Fruit fly (Drosophila melanogaster) whole organism, embryonic: ENCODE measurements around the gene CG4041.
A peak's percentile ranks its signal among the peaks of the same experiment; 100 is the strongest.

Experiments
- CG10366 ChIP-seq: fragments of 200-800 bp; sonication (Bioruptor generic); IDR thresholded peaks from 2 replicates; pipeline ENCODE4 v1.3.6; 2022; ENCODE audit warnings: missing biosample characterization, missing genetic modification characterization
- CG11504 ChIP-seq: fragments of 200-800 bp; sonication (Bioruptor generic); optimal IDR thresholded peaks from 3 replicates; lab custom pipeline; 2019; ENCODE audit warnings: missing biosample characterization, mild to moderate bottlenecking, missing genetic modification characterization, moderate library complexity
- CG1233 ChIP-seq: fragments of 200-800 bp; sonication (Bioruptor generic); optimal IDR thresholded peaks from 4 replicates; lab custom pipeline; 2018; ENCODE audit warnings: missing biosample characterization, mild to moderate bottlenecking, missing genetic modification characterization
- CG13296 ChIP-seq: fragments of 200-800 bp; sonication (Bioruptor generic); optimal IDR thresholded peaks from 3 replicates; lab custom pipeline; 2018; ENCODE audit warnings: missing biosample characterization, mild to moderate bottlenecking, missing genetic modification characterization
- CG18764 ChIP-seq: fragments of 200-800 bp; sonication (Bioruptor generic); optimal IDR thresholded peaks from 3 replicates; lab custom pipeline; 2016; ENCODE audit warnings: missing biosample characterization, missing genetic modification characterization
- CG2678 ChIP-seq: fragments of 200-800 bp; sonication (Bioruptor generic); optimal IDR thresholded peaks from 3 replicates; lab custom pipeline; 2019; ENCODE audit warnings: missing biosample characterization, mild to moderate bottlenecking, missing genetic modification characterization, moderate library complexity
- CG3065 ChIP-seq: fragments of 200-800 bp; sonication (Bioruptor generic); optimal IDR thresholded peaks from 2 replicates; lab custom pipeline; 2016; ENCODE audit warnings: missing biosample characterization, missing genetic modification characterization
- CG33213 ChIP-seq: fragments of 200-800 bp; sonication (Bioruptor generic); optimal IDR thresholded peaks from 3 replicates; lab custom pipeline; 2016; ENCODE audit warnings: missing biosample characterization, missing genetic modification characterization
- CG4328 ChIP-seq: fragments of 200-800 bp; sonication (Bioruptor generic); optimal IDR thresholded peaks from 3 replicates; lab custom pipeline; 2017; ENCODE audit warnings: missing biosample characterization, missing genetic modification reagents, missing genetic modification characterization
- CG4404 ChIP-seq: fragments of 200-800 bp; sonication (Bioruptor generic); IDR thresholded peaks from 2 replicates; pipeline ENCODE4 v1.3.6; 2022; ENCODE audit warnings: missing biosample characterization, missing genetic modification characterization
- CG4820 ChIP-seq: fragments of 200-800 bp; sonication (Bioruptor generic); optimal IDR thresholded peaks from 3 replicates; lab custom pipeline; 2016; ENCODE audit warnings: missing biosample characterization, missing genetic modification characterization
- CG5245 ChIP-seq: fragments of 200-800 bp; sonication (Bioruptor generic); optimal IDR thresholded peaks from 3 replicates; lab custom pipeline; 2016; ENCODE audit warnings: missing biosample characterization, missing genetic modification characterization
- CG6683 ChIP-seq: fragments of 200-800 bp; sonication (Bioruptor generic); optimal IDR thresholded peaks from 2 replicates; lab custom pipeline; 2017; ENCODE audit warnings: missing biosample characterization, mild to moderate bottlenecking, missing genetic modification characterization, missing genetic modification reagents
- CG7839 ChIP-seq: fragments of 200-800 bp; sonication (Bioruptor generic); optimal IDR thresholded peaks from 3 replicates; lab custom pipeline; 2018; ENCODE audit warnings: missing biosample characterization, mild to moderate bottlenecking, missing genetic modification characterization, moderate library complexity
- CG7987 ChIP-seq: fragments of 200-800 bp; sonication (Bioruptor generic); optimal IDR thresholded peaks from 2 replicates; lab custom pipeline; 2018; ENCODE audit warnings: missing biosample characterization, mild to moderate bottlenecking, missing genetic modification characterization, moderate library complexity
- CG9437 ChIP-seq: fragments of 200-800 bp; sonication (Bioruptor generic); optimal IDR thresholded peaks from 2 replicates; lab custom pipeline; 2018; ENCODE audit warnings: missing biosample characterization, mild to moderate bottlenecking, missing genetic modification characterization
- CG9727 ChIP-seq: fragments of 200-800 bp; sonication (Bioruptor generic); optimal IDR thresholded peaks from 3 replicates; lab custom pipeline; 2017; ENCODE audit warnings: missing biosample characterization, mild to moderate bottlenecking, missing genetic modification characterization
- CHES-1-like ChIP-seq: fragments of 200-800 bp; sonication (Bioruptor generic); optimal IDR thresholded peaks from 2 replicates; lab custom pipeline; 2016; ENCODE audit warnings: missing biosample characterization, missing genetic modification characterization
- D19A ChIP-seq: fragments of 200-800 bp; optimal IDR thresholded peaks from 3 replicates; lab custom pipeline; 2019; ENCODE audit warnings: missing biosample characterization, mild to moderate bottlenecking, missing genetic modification characterization, moderate library complexity
- Dek ChIP-seq: fragments of 200-800 bp; sonication (Bioruptor generic); optimal IDR thresholded peaks from 3 replicates; lab custom pipeline; 2019; ENCODE audit warnings: missing biosample characterization, mild to moderate bottlenecking, missing genetic modification characterization, moderate library complexity
- ERR ChIP-seq: fragments of 200-800 bp; sonication (Bioruptor generic); optimal IDR thresholded peaks from 2 replicates; lab custom pipeline; 2016; ENCODE audit warnings: missing biosample characterization, missing genetic modification characterization
- Eip74EF ChIP-seq, 2 experiments: fragments of 200-800 bp in 1 of 2; fragments of >200 bp in 1 of 2; sonication (Bioruptor generic) in 1 of 2; optimal IDR thresholded peaks; 2 replicates each; lab custom pipeline; 2017 to 2019; ENCODE audit warnings: missing biosample characterization in 2 of 2, missing genetic modification characterization in 2 of 2, mild to moderate bottlenecking in 1 of 2, moderate library complexity in 1 of 2
- Mad ChIP-seq: fragments of 200-800 bp; sonication (Bioruptor generic); optimal IDR thresholded peaks from 2 replicates; lab custom pipeline; 2016; ENCODE audit warnings: missing biosample characterization, missing genetic modification characterization
- Max ChIP-seq: fragments of 200-800 bp; sonication (Bioruptor generic); optimal IDR thresholded peaks from 2 replicates; lab custom pipeline; 2016; ENCODE audit warnings: missing biosample characterization, mild to moderate bottlenecking, missing genetic modification characterization
- Mes4 ChIP-seq: fragments of 200-800 bp; sonication (Bioruptor generic); optimal IDR thresholded peaks from 2 replicates; lab custom pipeline; 2016; ENCODE audit warnings: missing biosample characterization, missing genetic modification characterization
- Nf-YC ChIP-seq: fragments of 200-800 bp; optimal IDR thresholded peaks from 3 replicates; lab custom pipeline; 2019; ENCODE audit warnings: missing biosample characterization, mild to moderate bottlenecking, missing genetic modification characterization, moderate library complexity
- PHDP ChIP-seq: fragments of 200-800 bp; sonication (Bioruptor generic); optimal IDR thresholded peaks from 3 replicates; lab custom pipeline; 2018; ENCODE audit warnings: missing biosample characterization, mild to moderate bottlenecking, missing genetic modification characterization, moderate library complexity
- Ravus ChIP-seq: fragments of 200-800 bp; sonication (Bioruptor generic); IDR thresholded peaks from 2 replicates; pipeline ENCODE4 v1.3.6; 2022; ENCODE audit warnings: missing biosample characterization, missing genetic modification characterization
- Spps ChIP-seq: fragments of 200-800 bp; sonication (Bioruptor generic); optimal IDR thresholded peaks from 2 replicates; lab custom pipeline; 2018; ENCODE audit warnings: missing biosample characterization, mild to moderate bottlenecking, missing genetic modification characterization
- Vsx1 ChIP-seq: fragments of 200-800 bp; sonication (Bioruptor generic); optimal IDR thresholded peaks from 2 replicates; lab custom pipeline; 2017; ENCODE audit warnings: missing biosample characterization, mild to moderate bottlenecking, missing genetic modification characterization, missing genetic modification reagents
- YL-1 ChIP-seq: fragments of 200-800 bp; sonication (Bioruptor generic); optimal IDR thresholded peaks from 3 replicates; lab custom pipeline; 2017; ENCODE audit warnings: missing biosample characterization, mild to moderate bottlenecking, missing genetic modification characterization
- bsh ChIP-seq, 2 experiments: fragments of 200-800 bp; sonication (Bioruptor generic); optimal IDR thresholded peaks; 2 replicates each; lab custom pipeline; 2017 to 2018; ENCODE audit warnings: mild to moderate bottlenecking in 2 of 2, missing biosample characterization in 2 of 2, missing genetic modification characterization in 2 of 2, moderate library complexity in 1 of 2
- btn ChIP-seq: fragments of 200-800 bp; sonication (Bioruptor generic); optimal IDR thresholded peaks from 2 replicates; lab custom pipeline; 2016; ENCODE audit warnings: missing biosample characterization, missing genetic modification characterization
- caup ChIP-seq: fragments of 200-800 bp; sonication (Bioruptor generic); optimal IDR thresholded peaks from 3 replicates; lab custom pipeline; 2017; ENCODE audit warnings: missing biosample characterization, mild to moderate bottlenecking, missing genetic modification characterization, moderate library complexity; ENCODE audit not compliant: severe bottlenecking
- dmrt11E ChIP-seq: fragments of 200-800 bp; sonication (Bioruptor generic); optimal IDR thresholded peaks from 3 replicates; lab custom pipeline; 2018; ENCODE audit warnings: missing biosample characterization, mild to moderate bottlenecking, missing genetic modification characterization, moderate library complexity
- dmrt99B ChIP-seq: fragments of 200-800 bp; sonication (Bioruptor generic); optimal IDR thresholded peaks from 2 replicates; lab custom pipeline; 2018; ENCODE audit warnings: missing biosample characterization, mild to moderate bottlenecking, missing genetic modification characterization, moderate library complexity
- dpn ChIP-seq, 2 experiments: fragments of 200-800 bp; sonication (Bioruptor generic); optimal IDR thresholded peaks; 3 replicates each; lab custom pipeline; 2016; ENCODE audit warnings: missing biosample characterization in 2 of 2, missing genetic modification characterization in 2 of 2
- fd96Cb ChIP-seq: fragments of 200-800 bp; sonication (Bioruptor generic); optimal IDR thresholded peaks from 2 replicates; lab custom pipeline; 2018; ENCODE audit warnings: missing biosample characterization, mild to moderate bottlenecking, missing genetic modification characterization, moderate library complexity
- gem ChIP-seq: fragments of 200-800 bp; sonication (Bioruptor generic); optimal IDR thresholded peaks from 2 replicates; lab custom pipeline; 2019; ENCODE audit warnings: missing biosample characterization, mild to moderate bottlenecking, missing genetic modification characterization, moderate library complexity
- insv ChIP-seq, 2 experiments: fragments of 200-800 bp; sonication (Bioruptor generic); optimal IDR thresholded peaks; 3 replicates each; lab custom pipeline; 2016 to 2018; ENCODE audit warnings: missing biosample characterization in 2 of 2, missing genetic modification characterization in 2 of 2
- maf-S ChIP-seq: fragments of 200-800 bp; sonication (Bioruptor generic); optimal IDR thresholded peaks from 2 replicates; lab custom pipeline; 2016; ENCODE audit warnings: missing biosample characterization, missing genetic modification characterization
- odd ChIP-seq: fragments of 200-800 bp; sonication (Bioruptor generic); optimal IDR thresholded peaks from 2 replicates; lab custom pipeline; 2017; ENCODE audit warnings: missing biosample characterization, mild to moderate bottlenecking, missing genetic modification characterization
- peb ChIP-seq: fragments of 200-800 bp; sonication (Bioruptor generic); IDR thresholded peaks from 2 replicates; pipeline ENCODE4 v1.3.6; 2022; ENCODE audit warnings: missing biosample characterization, missing genetic modification characterization
- psq ChIP-seq: fragments of 200-800 bp; sonication (Bioruptor generic); optimal IDR thresholded peaks from 2 replicates; lab custom pipeline; 2017; ENCODE audit warnings: missing biosample characterization, missing genetic modification characterization
- scrt ChIP-seq: fragments of 200-800 bp; sonication (Bioruptor generic); optimal IDR thresholded peaks from 2 replicates; lab custom pipeline; 2018; ENCODE audit warnings: missing biosample characterization, mild to moderate bottlenecking, missing genetic modification characterization, moderate library complexity
- slou ChIP-seq: fragments of 200-800 bp; sonication (Bioruptor generic); optimal IDR thresholded peaks from 3 replicates; lab custom pipeline; 2016; ENCODE audit warnings: missing biosample characterization, missing genetic modification characterization
- sug ChIP-seq: fragments of 200-800 bp; optimal IDR thresholded peaks from 2 replicates; lab custom pipeline; 2019; ENCODE audit warnings: missing biosample characterization, mild to moderate bottlenecking, missing genetic modification characterization, moderate library complexity
- zfh2 ChIP-seq: fragments of 200-800 bp; sonication (Bioruptor generic); optimal IDR thresholded peaks from 2 replicates; lab custom pipeline; 2016; ENCODE audit warnings: missing biosample characterization, missing genetic modification characterization

CG4041 gene

dm6 chrX:4930100-4931010, 12.1 kb upstream of the CG4041 start (continued):
- TF ChIP-seq PHDP (tag; lab: Kevin White, UChicago) (peak; percentile 38), Vsx1 (GFP tag; lab: Kevin White, UChicago) (peak; percentile 52), Nf-YC (tag; lab: Kevin White, UChicago) (no peak), Mes4 (GFP tag; lab: Kevin White, UChicago) (peak; percentile 9), peb (GFP tag; lab: Robert Waterston, UW) (no peak), YL-1 (GFP tag; lab: Kevin White, UChicago) (no peak), CG6683 (GFP tag; lab: Kevin White, UChicago) (peak; percentile 8), CG7839 (tag; lab: Kevin White, UChicago) (peak; percentile 19), CG2678 (tag; lab: Kevin White, UChicago) (peak; percentile 44), CG4820 (GFP tag; lab: Kevin White, UChicago) (peak; percentile 27), fd96Cb (peak; percentile 0), ERR (GFP tag; lab: Kevin White, UChicago) (peak; percentile 9), CG33213 (GFP tag; lab: Kevin White, UChicago) (peak; percentile 74), CG4328 (peak; percentile 22), D19A (tag; lab: Kevin White, UChicago) (peak; percentile 33), CG9437 (GFP tag; lab: Kevin White, UChicago) (peak; percentile 52), caup (GFP tag; lab: Kevin White, UChicago) (peak; percentile 58), CG9727 (GFP tag; lab: Kevin White, UChicago) (peak; percentile 53), CG7987 (peak; percentile 32), CG11504 (tag; lab: Kevin White, UChicago) (peak; percentile 50), gem (tag; lab: Kevin White, UChicago) (peak; percentile 37), odd (GFP tag; lab: Kevin White, UChicago) (peak; percentile 19), Dek (peak; percentile 29), CG10366 (GFP tag; lab: Robert Waterston, UW) (no peak), psq (no peak), slou (GFP tag; lab: Kevin White, UChicago) (no peak), dmrt11E (tag; lab: Kevin White, UChicago) (peak; percentile 36), Ravus (GFP tag; lab: Robert Waterston, UW) (no peak), btn (GFP tag; lab: Kevin White, UChicago) (peak; percentile 1), sug (tag; lab: Kevin White, UChicago) (peak; percentile 9), Eip74EF (GFP tag; optimal IDR thresholded peaks at IDR 0.05; lab: Kevin White, UChicago) (no peak), Spps (tag; lab: Kevin White, UChicago) (no peak), CG4404 (no peak), CG3065 (peak; percentile 4), dmrt99B (tag; lab: Kevin White, UChicago) (peak; percentile 43), Max (peak; percentile 60), CG18764 (GFP tag; lab: Kevin White, UChicago) (peak; percentile 24), maf-S (peak; percentile 36), dpn (GFP tag; optimal IDR thresholded peaks at IDR 0.05; lab: Kevin White, UChicago) (peak; percentile 34 to 38), CG1233 (GFP tag; lab: Kevin White, UChicago) (peak; percentile 45), CHES-1-like (GFP tag; lab: Kevin White, UChicago) (peak; percentile 51), scrt (GFP tag; lab: Kevin White, UChicago) (no peak), CG5245 (GFP tag; lab: Kevin White, UChicago) (peak; percentile 31), CG13296 (peak; percentile 10), insv (GFP tag; optimal IDR thresholded peaks at IDR 0.05; lab: Kevin White, UChicago) (peak in 1 of 2 experiments; percentile 44), Mad (GFP tag; lab: Kevin White, UChicago) (peak; percentile 9), bsh (GFP tag; optimal IDR thresholded peaks at IDR 0.05; lab: Kevin White, UChicago) (peak in 1 of 2 experiments; percentile 20), zfh2 (GFP tag; lab: Kevin White, UChicago) (peak; percentile 51)
